Fruit fly (Drosophila melanogaster) whole organism, embryonic: Measurements from ENCODE around the gene CG15916.

ENCODE experiments used
- Adf1 ChIP-seq: fragments of 200-800 bp; sonication (Bioruptor generic); IDR thresholded peaks from 2 replicates; pipeline ENCODE4 v1.3.6; 2022; ENCODE audit warnings: missing biosample characterization, missing genetic modification characterization
- B-H2 ChIP-seq: fragments of 200-800 bp; sonication (Bioruptor generic); optimal IDR thresholded peaks from 2 replicates; lab custom pipeline; 2018; ENCODE audit warnings: missing biosample characterization, mild to moderate bottlenecking, missing genetic modification characterization
- CG10462 ChIP-seq: fragments of 200-800 bp; sonication (Bioruptor generic); optimal IDR thresholded peaks from 2 replicates; lab custom pipeline; 2016; ENCODE audit warnings: missing biosample characterization, missing genetic modification characterization
- CG1233 ChIP-seq: fragments of 200-800 bp; sonication (Bioruptor generic); optimal IDR thresholded peaks from 4 replicates; lab custom pipeline; 2018; ENCODE audit warnings: missing biosample characterization, mild to moderate bottlenecking, missing genetic modification characterization
- CG1647 ChIP-seq: fragments of 200-800 bp; sonication (Bioruptor generic); optimal IDR thresholded peaks from 3 replicates; lab custom pipeline; 2016; ENCODE audit warnings: missing biosample characterization, missing genetic modification characterization
- CG17612 ChIP-seq: fragments of 200-800 bp; sonication (Bioruptor generic); IDR thresholded peaks from 2 replicates; pipeline ENCODE4 v1.3.6; 2022; ENCODE audit warnings: missing biosample characterization, missing genetic modification characterization
- CG2120 ChIP-seq: fragments of 200-800 bp; sonication (Bioruptor generic); optimal IDR thresholded peaks from 3 replicates; lab custom pipeline; 2016; ENCODE audit warnings: missing biosample characterization, missing genetic modification characterization
- CG2712 ChIP-seq: fragments of 200-800 bp; optimal IDR thresholded peaks from 3 replicates; lab custom pipeline; 2019; ENCODE audit warnings: missing biosample characterization, mild to moderate bottlenecking, missing genetic modification characterization, moderate library complexity
- CG31365 ChIP-seq: fragments of 200-800 bp; sonication (Bioruptor generic); optimal IDR thresholded peaks from 2 replicates; lab custom pipeline; 2018; ENCODE audit warnings: missing biosample characterization, mild to moderate bottlenecking, missing genetic modification characterization
- CG32532 ChIP-seq: fragments of 200-800 bp; sonication (Bioruptor generic); IDR thresholded peaks from 2 replicates; pipeline ENCODE4 v1.3.6; 2022; ENCODE audit warnings: missing biosample characterization, missing genetic modification characterization
- CG33213 ChIP-seq: fragments of 200-800 bp; sonication (Bioruptor generic); optimal IDR thresholded peaks from 3 replicates; lab custom pipeline; 2016; ENCODE audit warnings: missing biosample characterization, missing genetic modification characterization
- CG4360 ChIP-seq: fragments of 200-800 bp; sonication (Bioruptor generic); IDR thresholded peaks from 2 replicates; pipeline ENCODE4 v1.3.6; 2022; ENCODE audit warnings: missing biosample characterization, missing genetic modification characterization
- CG5245 ChIP-seq: fragments of 200-800 bp; sonication (Bioruptor generic); optimal IDR thresholded peaks from 3 replicates; lab custom pipeline; 2016; ENCODE audit warnings: missing biosample characterization, missing genetic modification characterization
- CG7745 ChIP-seq: fragments of 200-800 bp; sonication (Bioruptor generic); optimal IDR thresholded peaks from 2 replicates; lab custom pipeline; 2018; ENCODE audit warnings: missing biosample characterization, mild to moderate bottlenecking, missing genetic modification characterization, moderate library complexity
- CG9215 ChIP-seq: fragments of 200-800 bp; sonication (Bioruptor generic); IDR thresholded peaks from 2 replicates; pipeline ENCODE4 v1.3.6; 2022; ENCODE audit warnings: missing biosample characterization, missing genetic modification characterization
- CG9437 ChIP-seq: fragments of 200-800 bp; sonication (Bioruptor generic); optimal IDR thresholded peaks from 2 replicates; lab custom pipeline; 2018; ENCODE audit warnings: missing biosample characterization, mild to moderate bottlenecking, missing genetic modification characterization
- Chrac-16 ChIP-seq: fragments of 200-800 bp; sonication (Bioruptor generic); optimal IDR thresholded peaks from 3 replicates; lab custom pipeline; 2016; ENCODE audit warnings: missing biosample characterization, missing genetic modification characterization
- CkIIα-i1 ChIP-seq: fragments of 200-800 bp; sonication (Bioruptor generic); IDR thresholded peaks from 2 replicates; pipeline ENCODE4 v1.3.6; 2022; ENCODE audit warnings: missing biosample characterization, missing genetic modification characterization
- D19A ChIP-seq: fragments of 200-800 bp; optimal IDR thresholded peaks from 3 replicates; lab custom pipeline; 2019; ENCODE audit warnings: missing biosample characterization, mild to moderate bottlenecking, missing genetic modification characterization, moderate library complexity
- Doc3 ChIP-seq: fragments of 200-800 bp; sonication (Bioruptor generic); IDR thresholded peaks from 3 replicates; pipeline ENCODE4 v1.3.6; 2022; ENCODE audit warnings: missing biosample characterization, missing genetic modification characterization; ENCODE audit not compliant: partially characterized antibody
- Dref ChIP-seq: fragments of 200-800 bp; sonication (Bioruptor generic); IDR thresholded peaks from 2 replicates; pipeline ENCODE4 v1.3.6; 2022; ENCODE audit warnings: missing biosample characterization, missing genetic modification characterization
- Drgx ChIP-seq: fragments of 200-800 bp; sonication (Bioruptor generic); IDR thresholded peaks from 2 replicates; pipeline ENCODE4 v1.3.6; 2022; ENCODE audit warnings: missing biosample characterization, missing genetic modification characterization
- Fer1 ChIP-seq: fragments of 200-800 bp; sonication (Bioruptor generic); optimal IDR thresholded peaks from 2 replicates; lab custom pipeline; 2017; ENCODE audit warnings: missing biosample characterization, mild to moderate bottlenecking, missing genetic modification characterization
- Med ChIP-seq: fragments of 200-800 bp; sonication (Bioruptor generic); peaks from one replicate; lab custom pipeline; 2016; ENCODE audit warnings: missing biosample characterization, missing genetic modification characterization, mild to moderate bottlenecking, inconsistent platforms, moderate library complexity
- Myb ChIP-seq: fragments of 200-800 bp; sonication (Bioruptor generic); optimal IDR thresholded peaks from 2 replicates; lab custom pipeline; 2016; ENCODE audit warnings: missing biosample characterization, missing genetic modification characterization
- Scr ChIP-seq: fragments of 200-800 bp; sonication (Bioruptor generic); IDR thresholded peaks from 2 replicates; pipeline ENCODE4 v1.3.6; 2022; ENCODE audit warnings: missing biosample characterization, missing genetic modification characterization; ENCODE audit not compliant: partially characterized antibody
- Sry-δ ChIP-seq: fragments of 200-800 bp; sonication (Bioruptor generic); optimal IDR thresholded peaks from 2 replicates; lab custom pipeline; 2016; ENCODE audit warnings: missing biosample characterization, missing genetic modification characterization
- YL-1 ChIP-seq: fragments of 200-800 bp; sonication (Bioruptor generic); optimal IDR thresholded peaks from 3 replicates; lab custom pipeline; 2017; ENCODE audit warnings: missing biosample characterization, mild to moderate bottlenecking, missing genetic modification characterization
- amos ChIP-seq: fragments of 200-800 bp; sonication (Bioruptor generic); IDR thresholded peaks from 2 replicates; pipeline ENCODE4 v1.3.6; 2022; ENCODE audit warnings: missing biosample characterization, missing genetic modification characterization; ENCODE audit not compliant: partially characterized antibody
- ato ChIP-seq: fragments of 200-800 bp; sonication (Bioruptor generic); IDR thresholded peaks from 2 replicates; pipeline ENCODE4 v1.3.6; 2022; ENCODE audit warnings: missing biosample characterization, missing genetic modification characterization; ENCODE audit not compliant: partially characterized antibody
- cato ChIP-seq: fragments of 200-800 bp; sonication (Bioruptor generic); optimal IDR thresholded peaks from 2 replicates; lab custom pipeline; 2016; ENCODE audit warnings: missing biosample characterization, missing genetic modification characterization, borderline replicate concordance
- dm ChIP-seq: fragments of 200-800 bp; sonication (Bioruptor generic); optimal IDR thresholded peaks from 3 replicates; lab custom pipeline; 2016; ENCODE audit warnings: missing biosample characterization, missing genetic modification characterization
- dmrt11E ChIP-seq: fragments of 200-800 bp; sonication (Bioruptor generic); optimal IDR thresholded peaks from 3 replicates; lab custom pipeline; 2018; ENCODE audit warnings: missing biosample characterization, mild to moderate bottlenecking, missing genetic modification characterization, moderate library complexity
- emc ChIP-seq: fragments of 200-800 bp; sonication (Bioruptor generic); optimal IDR thresholded peaks from 2 replicates; lab custom pipeline; 2016; ENCODE audit warnings: missing biosample characterization, missing genetic modification characterization
- ems ChIP-seq: fragments of 200-800 bp; sonication (Bioruptor generic); optimal IDR thresholded peaks from 3 replicates; lab custom pipeline; 2016; ENCODE audit warnings: missing biosample characterization, missing genetic modification characterization
- ftz-f1 ChIP-seq: fragments of 200-800 bp; sonication (Bioruptor generic); optimal IDR thresholded peaks from 2 replicates; lab custom pipeline; 2016; ENCODE audit warnings: missing biosample characterization, missing genetic modification characterization
- maf-S ChIP-seq: fragments of 200-800 bp; sonication (Bioruptor generic); optimal IDR thresholded peaks from 2 replicates; lab custom pipeline; 2016; ENCODE audit warnings: missing biosample characterization, missing genetic modification characterization
- mirr ChIP-seq: fragments of 200-800 bp; sonication (Bioruptor generic); optimal IDR thresholded peaks from 3 replicates; lab custom pipeline; 2018; ENCODE audit warnings: missing biosample characterization, mild to moderate bottlenecking, missing genetic modification characterization
- pnt ChIP-seq: fragments of 200-800 bp; sonication (Bioruptor generic); optimal IDR thresholded peaks from 3 replicates; lab custom pipeline; 2016; ENCODE audit warnings: missing biosample characterization, missing genetic modification characterization
- prd ChIP-seq, 3 experiments: fragments of >200 bp in 2 of 3; fragments of 200-800 bp in 1 of 3; sonication (Bioruptor generic) in 1 of 3; optimal IDR thresholded peaks in 2 of 3; IDR thresholded peaks in 1 of 3; 2 replicates in 2 of 3; 3 replicates in 1 of 3; pipeline versions ENCODE4 v1.3.6 to Lab custom; 2017 to 2022; ENCODE audit warnings: missing biosample characterization in 1 of 3, missing genetic modification characterization in 1 of 3
- pros ChIP-seq: fragments of 200-800 bp; sonication (Bioruptor generic); optimal IDR thresholded peaks from 3 replicates; lab custom pipeline; 2019; ENCODE audit warnings: missing biosample characterization, mild to moderate bottlenecking, missing genetic modification characterization, moderate library complexity
- run ChIP-seq: fragments of 200-800 bp; sonication (Bioruptor generic); optimal IDR thresholded peaks from 3 replicates; lab custom pipeline; 2018; ENCODE audit warnings: missing biosample characterization, mild to moderate bottlenecking, missing genetic modification characterization
- salm ChIP-seq: fragments of 200-800 bp; sonication (Bioruptor generic); optimal IDR thresholded peaks from 2 replicates; lab custom pipeline; 2018; ENCODE audit warnings: missing biosample characterization, mild to moderate bottlenecking, missing genetic modification characterization
- sd ChIP-seq: fragments of 200-800 bp; sonication (Bioruptor generic); optimal IDR thresholded peaks from 3 replicates; lab custom pipeline; 2018; ENCODE audit warnings: missing biosample characterization, mild to moderate bottlenecking, missing genetic modification characterization, moderate library complexity
- vnd ChIP-seq: fragments of 200-800 bp; sonication (Bioruptor generic); IDR thresholded peaks from 3 replicates; pipeline ENCODE4 v1.3.6; 2022; ENCODE audit warnings: missing biosample characterization, missing genetic modification characterization; ENCODE audit not compliant: partially characterized antibody
- zen2 ChIP-seq: fragments of 200-800 bp; sonication (Bioruptor generic); IDR thresholded peaks from 3 replicates; pipeline ENCODE4 v1.3.6; 2022; ENCODE audit warnings: missing biosample characterization, missing genetic modification characterization; ENCODE audit not compliant: partially characterized antibody
- zf30C ChIP-seq: fragments of 200-800 bp; sonication (Bioruptor generic); optimal IDR thresholded peaks from 3 replicates; lab custom pipeline; 2018; ENCODE audit warnings: missing biosample characterization, mild to moderate bottlenecking, missing genetic modification characterization

The CG15916 gene

dm6 chrX:15870777-15871757 is 19.3 kb upstream of the CG15916 start (continued):
- TF ChIP-seq cato (GFP tag; lab: Kevin White, UChicago) (no peak), CG2712 (tag; lab: Kevin White, UChicago) (no peak), vnd (GFP tag; lab: Robert Waterston, UW) (no peak), pnt (no peak), emc (GFP tag; lab: Kevin White, UChicago) (no peak), Dref (GFP tag; lab: Robert Waterston, UW) (no peak), dm (GFP tag; lab: Kevin White, UChicago) (no peak), CG9215 (no peak), CG1647 (GFP tag; lab: Kevin White, UChicago) (peak; percentile 41), ato (GFP tag; lab: Robert Waterston, UW) (no peak), CG9437 (GFP tag; lab: Kevin White, UChicago) (no peak), CG4360 (GFP tag; lab: Robert Waterston, UW) (0 out of 2 replicates have a peak, but pooled peaks have one; percentile 25), sd (tag; lab: Kevin White, UChicago) (no peak), CkIIα-i1 (GFP tag; lab: Robert Waterston, UW) (0 out of 2 replicates have a peak, but pooled peaks have one; percentile 10), zen2 (GFP tag; lab: Robert Waterston, UW) (no peak), zf30C (GFP tag; lab: Kevin White, UChicago) (no peak), CG17612 (GFP tag; lab: Robert Waterston, UW) (no peak), pros (GFP tag; lab: Kevin White, UChicago) (no peak), Scr (GFP tag; lab: Robert Waterston, UW) (no peak), CG33213 (GFP tag; lab: Kevin White, UChicago) (peak; percentile 68), Drgx (no peak), Myb (GFP tag; lab: Kevin White, UChicago) (peak; percentile 15), salm (tag; lab: Kevin White, UChicago) (peak; percentile 41), mirr (peak; percentile 93), maf-S (GFP tag; lab: Kevin White, UChicago) (peak; percentile 52), Sry-δ (GFP tag; lab: Kevin White, UChicago) (peak; percentile 25), CG7745 (tag; lab: Kevin White, UChicago) (no peak), Adf1 (GFP tag; lab: Robert Waterston, UW) (0 out of 2 replicates have a peak, but pooled peaks have one; percentile 18), ems (GFP tag; lab: Kevin White, UChicago) (no peak), amos (GFP tag; lab: Robert Waterston, UW) (no peak), CG2120 (GFP tag; lab: Kevin White, UChicago) (peak; percentile 57), Fer1 (GFP tag; lab: Kevin White, UChicago) (peak; percentile 90), CG5245 (GFP tag; lab: Kevin White, UChicago) (no peak), YL-1 (GFP tag; lab: Kevin White, UChicago) (peak; percentile 37), CG10462 (GFP tag; lab: Kevin White, UChicago) (peak; percentile 18), Med (GFP tag; lab: Kevin White, UChicago) (peak; percentile 92), CG32532 (GFP tag; lab: Robert Waterston, UW) (peak; percentile 16; the same call in 1 of the 2 replicates), ftz-f1 (GFP tag; lab: Kevin White, UChicago) (no peak), run (tag; lab: Kevin White, UChicago) (no peak), Chrac-16 (GFP tag; lab: Kevin White, UChicago) (no peak), dmrt11E (tag; lab: Kevin White, UChicago) (peak; percentile 19), prd (optimal IDR thresholded peaks at IDR 0.05; lab: Kevin White, UChicago) (no peak), prd (GFP tag; IDR thresholded peaks at IDR 0.05; lab: Robert Waterston, UW) (0 out of 3 replicates have a peak, but pooled peaks have one; percentile 20), D19A (tag; lab: Kevin White, UChicago) (no peak), B-H2 (peak; percentile 84), Doc3 (GFP tag; lab: Robert Waterston, UW) (no peak), CG31365 (tag; lab: Kevin White, UChicago) (peak; percentile 73), CG1233 (no peak)
